Fruit fly (Drosophila melanogaster) whole organism, embryonic: ENCODE data around the gene Dop1R2.

Experiments used
- CG10366 ChIP-seq: fragments of 200-800 bp; sonication (Bioruptor generic); IDR thresholded peaks from 2 replicates; pipeline ENCODE4 v1.3.6; 2022; ENCODE audit warnings: missing biosample characterization, missing genetic modification characterization
- CG12299 ChIP-seq: fragments of 200-800 bp; sonication (Bioruptor generic); optimal IDR thresholded peaks from 2 replicates; lab custom pipeline; 2018; ENCODE audit warnings: missing biosample characterization, mild to moderate bottlenecking, missing genetic modification characterization
- CG12942 ChIP-seq: fragments of 200-800 bp; sonication (Bioruptor generic); optimal IDR thresholded peaks from 3 replicates; lab custom pipeline; 2016; ENCODE audit warnings: missing biosample characterization, missing genetic modification characterization
- CG14441 ChIP-seq: fragments of 200-800 bp; sonication (Bioruptor generic); IDR thresholded peaks from 2 replicates; pipeline ENCODE4 v1.3.6; 2022; ENCODE audit warnings: missing biosample characterization, missing genetic modification characterization
- CG1647 ChIP-seq: fragments of 200-800 bp; sonication (Bioruptor generic); optimal IDR thresholded peaks from 3 replicates; lab custom pipeline; 2016; ENCODE audit warnings: missing biosample characterization, missing genetic modification characterization
- CG16863 ChIP-seq: fragments of 200-800 bp; sonication (Bioruptor generic); optimal IDR thresholded peaks from 3 replicates; lab custom pipeline; 2016; ENCODE audit warnings: missing biosample characterization, missing genetic modification characterization
- CG18262 ChIP-seq: fragments of 200-800 bp; optimal IDR thresholded peaks from 3 replicates; lab custom pipeline; 2019; ENCODE audit warnings: missing biosample characterization, mild to moderate bottlenecking, missing genetic modification characterization, moderate library complexity
- CG18599 ChIP-seq: fragments of 200-800 bp; sonication (Bioruptor generic); optimal IDR thresholded peaks from 3 replicates; lab custom pipeline; 2017; ENCODE audit warnings: missing biosample characterization, missing genetic modification characterization, mild to moderate bottlenecking, moderate library complexity, missing genetic modification reagents
- CG30020 ChIP-seq: fragments of 200-800 bp; optimal IDR thresholded peaks from 2 replicates; lab custom pipeline; 2019; ENCODE audit warnings: missing biosample characterization, mild to moderate bottlenecking, missing genetic modification characterization, moderate library complexity
- CG31388 ChIP-seq: fragments of 200-800 bp; sonication (Bioruptor generic); optimal IDR thresholded peaks from 2 replicates; lab custom pipeline; 2016; ENCODE audit warnings: missing biosample characterization, missing genetic modification characterization
- CG32532 ChIP-seq: fragments of 200-800 bp; sonication (Bioruptor generic); IDR thresholded peaks from 2 replicates; pipeline ENCODE4 v1.3.6; 2022; ENCODE audit warnings: missing biosample characterization, missing genetic modification characterization
- CG3281 ChIP-seq: fragments of 200-800 bp; sonication (Bioruptor generic); optimal IDR thresholded peaks from 3 replicates; lab custom pipeline; 2017; ENCODE audit warnings: missing biosample characterization, mild to moderate bottlenecking, missing genetic modification characterization
- CG3726 ChIP-seq: fragments of 200-800 bp; sonication (Bioruptor generic); IDR thresholded peaks from 3 replicates; pipeline ENCODE4, ENCODE4 v1.3.6; 2022; ENCODE audit warnings: missing biosample characterization, missing genetic modification characterization
- CG42726 ChIP-seq: fragments of 200-800 bp; sonication (Bioruptor generic); IDR thresholded peaks from 2 replicates; pipeline ENCODE4 v1.3.6; 2022; ENCODE audit warnings: missing biosample characterization, missing genetic modification characterization; ENCODE audit not compliant: partially characterized antibody
- CG43689 ChIP-seq: fragments of 200-800 bp; sonication (Bioruptor generic); IDR thresholded peaks from 2 replicates; pipeline ENCODE4 v1.3.6; 2022; ENCODE audit warnings: missing biosample characterization, missing genetic modification characterization
- CG7839 ChIP-seq: fragments of 200-800 bp; sonication (Bioruptor generic); optimal IDR thresholded peaks from 3 replicates; lab custom pipeline; 2018; ENCODE audit warnings: missing biosample characterization, mild to moderate bottlenecking, missing genetic modification characterization, moderate library complexity
- CG8765 ChIP-seq: fragments of 200-800 bp; sonication (Bioruptor generic); IDR thresholded peaks from 2 replicates; pipeline ENCODE4 v1.3.6; 2022; ENCODE audit warnings: missing biosample characterization, missing genetic modification characterization
- CG9215 ChIP-seq: fragments of 200-800 bp; sonication (Bioruptor generic); IDR thresholded peaks from 2 replicates; pipeline ENCODE4 v1.3.6; 2022; ENCODE audit warnings: missing biosample characterization, missing genetic modification characterization
- CG9817 ChIP-seq: fragments of 200-800 bp; sonication (Bioruptor generic); optimal IDR thresholded peaks from 2 replicates; lab custom pipeline; 2018; ENCODE audit warnings: missing biosample characterization, mild to moderate bottlenecking, missing genetic modification characterization, moderate library complexity
- CTCF ChIP-seq: fragments of 200-800 bp; sonication (Bioruptor generic); optimal IDR thresholded peaks from 2 replicates; lab custom pipeline; 2017; ENCODE audit warnings: missing biosample characterization, mild to moderate bottlenecking, missing genetic modification characterization, moderate library complexity
- D19A ChIP-seq: fragments of 200-800 bp; optimal IDR thresholded peaks from 3 replicates; lab custom pipeline; 2019; ENCODE audit warnings: missing biosample characterization, mild to moderate bottlenecking, missing genetic modification characterization, moderate library complexity
- Ets97D ChIP-seq: fragments of 200-800 bp; sonication (Bioruptor generic); optimal IDR thresholded peaks from 3 replicates; lab custom pipeline; 2016; ENCODE audit warnings: missing biosample characterization, missing genetic modification characterization
- H15 ChIP-seq: fragments of 200-800 bp; sonication (Bioruptor generic); IDR thresholded peaks from 3 replicates; pipeline ENCODE4 v1.3.6; 2022; ENCODE audit warnings: missing biosample characterization, missing genetic modification characterization
- HLH3B ChIP-seq: fragments of 200-800 bp; sonication (Bioruptor generic); IDR thresholded peaks from 2 replicates; pipeline ENCODE4 v1.3.6; 2022; ENCODE audit warnings: missing biosample characterization, missing genetic modification characterization
- HLH4C ChIP-seq: fragments of 200-800 bp; sonication (Bioruptor generic); IDR thresholded peaks from 3 replicates; pipeline ENCODE4 v1.3.6; 2022; ENCODE audit warnings: missing biosample characterization, missing genetic modification characterization; ENCODE audit not compliant: partially characterized antibody
- HLHmδ ChIP-seq: fragments of 200-800 bp; sonication (Bioruptor generic); optimal IDR thresholded peaks from 2 replicates; lab custom pipeline; 2018; ENCODE audit warnings: missing biosample characterization, mild to moderate bottlenecking, missing genetic modification characterization, moderate library complexity
- Hmx ChIP-seq: fragments of 200-800 bp; sonication (Bioruptor generic); optimal IDR thresholded peaks from 2 replicates; lab custom pipeline; 2016; ENCODE audit warnings: missing biosample characterization, missing genetic modification characterization
- Hr3 ChIP-seq: fragments of 200-800 bp; sonication (Bioruptor generic); optimal IDR thresholded peaks from 3 replicates; lab custom pipeline; 2016; ENCODE audit warnings: missing biosample characterization, missing genetic modification characterization
- MTF-1 ChIP-seq: fragments of 200-800 bp; sonication (Bioruptor generic); optimal IDR thresholded peaks from 2 replicates; lab custom pipeline; 2018; ENCODE audit warnings: missing biosample characterization, mild to moderate bottlenecking, missing genetic modification characterization, borderline replicate concordance
- NfI ChIP-seq: fragments of 200-800 bp; sonication (Bioruptor generic); optimal IDR thresholded peaks from 3 replicates; lab custom pipeline; 2018; ENCODE audit warnings: missing biosample characterization, mild to moderate bottlenecking, missing genetic modification characterization, moderate library complexity
- Ptx1 ChIP-seq: fragments of 200-800 bp; sonication (Bioruptor generic); IDR thresholded peaks from 2 replicates; pipeline ENCODE4 v1.3.6; 2022; ENCODE audit warnings: missing biosample characterization, missing genetic modification characterization
- Side ChIP-seq: fragments of 200-800 bp; sonication (Bioruptor generic); optimal IDR thresholded peaks from 2 replicates; lab custom pipeline; 2016; ENCODE audit warnings: missing biosample characterization, missing genetic modification characterization
- Sry-δ ChIP-seq: fragments of 200-800 bp; sonication (Bioruptor generic); optimal IDR thresholded peaks from 2 replicates; lab custom pipeline; 2016; ENCODE audit warnings: missing biosample characterization, missing genetic modification characterization
- Ssrp ChIP-seq: fragments of 200-800 bp; sonication (Bioruptor generic); optimal IDR thresholded peaks from 2 replicates; lab custom pipeline; 2018; ENCODE audit warnings: missing biosample characterization, mild to moderate bottlenecking, missing genetic modification characterization, moderate library complexity
- ash1 ChIP-seq: fragments of 200-800 bp; sonication (Bioruptor generic); optimal IDR thresholded peaks from 2 replicates; lab custom pipeline; 2018; ENCODE audit warnings: missing biosample characterization, mild to moderate bottlenecking, missing genetic modification characterization
- cad ChIP-seq: fragments of >200 bp; optimal IDR thresholded peaks from 2 replicates; lab custom pipeline; 2017; ENCODE audit warnings: missing biosample characterization, missing genetic modification characterization
- cas ChIP-seq: fragments of 200-800 bp; sonication (Bioruptor generic); IDR thresholded peaks from 2 replicates; pipeline ENCODE4 v1.3.6; 2022; ENCODE audit warnings: missing biosample characterization, missing genetic modification characterization
- ci ChIP-seq: fragments of 200-800 bp; sonication (Bioruptor generic); IDR thresholded peaks from 3 replicates; pipeline ENCODE4 v1.3.6; 2022; ENCODE audit warnings: missing biosample characterization, missing genetic modification characterization
- corto ChIP-seq: fragments of 200-800 bp; sonication (Bioruptor generic); optimal IDR thresholded peaks from 2 replicates; lab custom pipeline; 2016; ENCODE audit warnings: missing biosample characterization, mild to moderate bottlenecking, missing genetic modification characterization, moderate library complexity
- crol ChIP-seq: fragments of 200-800 bp; sonication (Bioruptor generic); IDR thresholded peaks from 2 replicates; pipeline ENCODE4 v1.3.6; 2022; ENCODE audit warnings: missing biosample characterization, missing genetic modification characterization
- fru ChIP-seq: fragments of >200 bp; optimal IDR thresholded peaks from 2 replicates; lab custom pipeline; 2017
- hbn ChIP-seq: fragments of 200-800 bp; sonication (Bioruptor generic); IDR thresholded peaks from 2 replicates; pipeline ENCODE4 v1.3.6; 2022; ENCODE audit warnings: missing biosample characterization, missing genetic modification characterization; ENCODE audit not compliant: partially characterized antibody
- lilli ChIP-seq: fragments of 200-800 bp; sonication (Bioruptor generic); optimal IDR thresholded peaks from 3 replicates; lab custom pipeline; 2016; ENCODE audit warnings: missing biosample characterization, missing genetic modification characterization
- lola ChIP-seq, 3 experiments: fragments of >200 bp in 2 of 3; fragments of 200-800 bp in 1 of 3; sonication (Bioruptor generic) in 1 of 3; optimal IDR thresholded peaks; 2 replicates each; lab custom pipeline; 2017 to 2019; ENCODE audit warnings: missing biosample characterization in 3 of 3, missing genetic modification characterization in 3 of 3, mild to moderate bottlenecking in 1 of 3, moderate library complexity in 1 of 3
- maf-S ChIP-seq: fragments of 200-800 bp; sonication (Bioruptor generic); optimal IDR thresholded peaks from 2 replicates; lab custom pipeline; 2016; ENCODE audit warnings: missing biosample characterization, missing genetic modification characterization
- mirr ChIP-seq: fragments of 200-800 bp; sonication (Bioruptor generic); optimal IDR thresholded peaks from 3 replicates; lab custom pipeline; 2018; ENCODE audit warnings: missing biosample characterization, mild to moderate bottlenecking, missing genetic modification characterization
- org-1 ChIP-seq: fragments of 200-800 bp; sonication (Bioruptor generic); optimal IDR thresholded peaks from 2 replicates; lab custom pipeline; 2017; ENCODE audit warnings: missing biosample characterization, missing genetic modification characterization
- ranshi ChIP-seq: fragments of 200-800 bp; sonication (Bioruptor generic); IDR thresholded peaks from 2 replicates; pipeline ENCODE4 v1.3.6; 2022; ENCODE audit warnings: missing biosample characterization, missing genetic modification characterization
- row ChIP-seq: fragments of 200-800 bp; sonication (Bioruptor generic); IDR thresholded peaks from 3 replicates; pipeline ENCODE4 v1.3.6; 2022; ENCODE audit warnings: missing biosample characterization, missing genetic modification characterization
- tin ChIP-seq: fragments of 200-800 bp; sonication (Bioruptor generic); optimal IDR thresholded peaks from 3 replicates; lab custom pipeline; 2016; ENCODE audit warnings: missing biosample characterization, missing genetic modification characterization
- tll ChIP-seq, 2 experiments: fragments of 200-800 bp in 1 of 2; fragments of >200 bp in 1 of 2; sonication (Bioruptor generic) in 1 of 2; optimal IDR thresholded peaks; 2 replicates each; lab custom pipeline; 2017 to 2019; ENCODE audit warnings: missing biosample characterization in 2 of 2, missing genetic modification characterization in 2 of 2, mild to moderate bottlenecking in 1 of 2, moderate library complexity in 1 of 2
- toy ChIP-seq: fragments of 200-800 bp; sonication (Bioruptor generic); IDR thresholded peaks from 2 replicates; pipeline ENCODE4 v1.3.6; 2022; ENCODE audit warnings: missing biosample characterization, missing genetic modification characterization
- zf30C ChIP-seq: fragments of 200-800 bp; sonication (Bioruptor generic); optimal IDR thresholded peaks from 3 replicates; lab custom pipeline; 2018; ENCODE audit warnings: missing biosample characterization, mild to moderate bottlenecking, missing genetic modification characterization

Gene Dop1R2

dm6 chr3R:29696359-29696758 is 36.6 kb upstream of the Dop1R2 start (continued):
- TF ChIP-seq HLH4C (GFP tag; lab: Robert Waterston, UW) (no peak), ranshi (no peak), cas (GFP tag; lab: Robert Waterston, UW) (no peak), lilli (GFP tag; lab: Kevin White, UChicago) (no peak), ash1 (no peak), toy (GFP tag; lab: Robert Waterston, UW) (no peak), Ets97D (no peak), CG10366 (no peak), CG42726 (no peak), CG9817 (tag; lab: Kevin White, UChicago) (no peak), lola (GFP tag; optimal IDR thresholded peaks at IDR 0.05; lab: Kevin White, UChicago) (peak in 1 of 3 experiments; percentile 28), CG43689 (GFP tag; lab: Robert Waterston, UW) (no peak), crol (no peak), Ptx1 (GFP tag; lab: Robert Waterston, UW) (no peak), CG9215 (no peak), Ssrp (tag; lab: Kevin White, UChicago) (peak; percentile 42), org-1 (no peak), D19A (no peak), HLH3B (no peak), Hr3 (GFP tag; lab: Kevin White, UChicago) (no peak), hbn (no peak), NfI (GFP tag; lab: Kevin White, UChicago) (no peak), MTF-1 (no peak), CG3726 (GFP tag; lab: Robert Waterston, UW) (no peak), ci (GFP tag; lab: Robert Waterston, UW) (0 out of 3 replicates have a peak, but pooled peaks have one; percentile 24), Hmx (GFP tag; lab: Kevin White, UChicago) (no peak), CG14441 (GFP tag; lab: Robert Waterston, UW) (no peak), CG12299 (tag; lab: Kevin White, UChicago) (no peak), Side (no peak), CG18262 (tag; lab: Kevin White, UChicago) (peak; percentile 38), tll (GFP tag; optimal IDR thresholded peaks at IDR 0.05; lab: Kevin White, UChicago) (no peak), CG1647 (GFP tag; lab: Kevin White, UChicago) (no peak), cad (no peak), Sry-δ (GFP tag; lab: Kevin White, UChicago) (no peak), CG32532 (no peak), mirr (GFP tag; lab: Kevin White, UChicago) (no peak), corto (GFP tag; lab: Kevin White, UChicago) (no peak), CTCF (GFP tag; lab: Kevin White, UChicago) (no peak), maf-S (GFP tag; lab: Kevin White, UChicago) (no peak), CG8765 (GFP tag; lab: Robert Waterston, UW) (peak; percentile 61; the same call in 1 of the 2 replicates), CG31388 (GFP tag; lab: Kevin White, UChicago) (no peak), zf30C (GFP tag; lab: Kevin White, UChicago) (peak; percentile 9), CG30020 (tag; lab: Kevin White, UChicago) (no peak), tin (GFP tag; lab: Kevin White, UChicago) (peak; percentile 42), H15 (no peak), CG3281 (GFP tag; lab: Kevin White, UChicago) (no peak), CG12942 (GFP tag; lab: Kevin White, UChicago) (no peak), HLHmδ (no peak), CG16863 (no peak), CG7839 (tag; lab: Kevin White, UChicago) (peak; percentile 13), fru (lab: Kevin White, UChicago) (no peak), row (GFP tag; lab: Robert Waterston, UW) (peak; percentile 33; the same call in 2 of the 3 replicates), CG18599 (GFP tag; lab: Kevin White, UChicago) (no peak)
